Worm (Caenorhabditis elegans): ENCODE results near the gene C09E7.11.

DNA sequence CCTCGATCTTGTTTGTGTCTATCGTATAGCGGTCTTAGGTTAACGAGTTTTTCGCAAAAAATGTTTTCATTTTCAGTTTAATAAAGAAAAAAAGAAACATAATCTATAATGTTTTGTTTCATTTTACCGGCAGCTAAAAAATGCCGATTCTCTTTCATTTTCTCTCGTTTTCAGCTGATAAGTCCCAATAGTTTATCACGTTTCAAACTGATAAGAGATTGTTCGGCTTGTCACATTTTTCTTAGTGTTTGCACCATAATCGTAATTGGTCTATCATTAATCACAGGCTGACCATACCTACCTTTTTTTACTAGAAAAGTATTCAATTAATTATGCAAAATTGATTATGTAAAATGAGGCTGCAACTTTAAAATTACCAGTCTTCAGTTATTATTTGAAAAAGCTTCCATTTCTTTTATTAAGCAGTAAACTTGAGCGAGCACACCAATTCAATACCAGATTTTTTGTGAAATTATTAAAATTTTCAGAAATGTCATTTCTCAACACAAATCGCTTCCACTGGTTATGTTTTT is 35.9 kb upstream of the C09E7.11 start, which contains the start of gene F23F12.13:
- TF ChIP-seq B0019.2 (GFP tag; conservative IDR thresholded peaks at IDR 0.05) (no peak), hlh-26 (GFP tag; conservative IDR thresholded peaks at IDR 0.05) (no peak), F37B4.10 (GFP tag; IDR thresholded peaks at IDR 0.05) (no peak), nfyb-1 (GFP tag; IDR thresholded peaks at IDR 0.05) (no peak), ceh-100 (GFP tag; IDR thresholded peaks at IDR 0.05) (no peak), akir-1 (GFP tag; optimal IDR thresholded peaks at IDR 0.05) (no peak), ceh-79 (tag; optimal IDR thresholded peaks at IDR 0.05) (no peak), attf-5 (GFP tag; optimal IDR thresholded peaks at IDR 0.05) (no peak), efl-1 (GFP tag; optimal IDR thresholded peaks at IDR 0.05) (no peak)
